Worm (Caenorhabditis elegans) whole organism, midembryonic: ENCODE measurements around the gene C29F3.7.
"Not testable (repeated sequence)": the region's sequence is repeated elsewhere in the genome, so short reads cannot be mapped to it uniquely, and the experiment has no call there.

Experiments
- T22C8.4 ChIP-seq: fragments of 200-800 bp; sonication (Bioruptor generic); IDR thresholded peaks from 2 replicates; pipeline ENCODE4 v1.3.6; 2022; ENCODE audit warnings: missing genetic modification characterization, missing compliant biosample characterization
- cog-1 ChIP-seq: sonication (generic microtip); optimal IDR thresholded peaks from 2 replicates; lab custom pipeline; 2016; ENCODE audit warnings: missing genetic modification characterization, missing compliant biosample characterization
- flt-1 ChIP-seq: fragments of 200-800 bp; sonication (Bioruptor generic); IDR thresholded peaks from 2 replicates; pipeline ENCODE4 v1.3.6; 2022; ENCODE audit warnings: missing genetic modification characterization, missing compliant biosample characterization
- klf-2 ChIP-seq: fragments of 200-800 bp; sonication (Bioruptor generic); conservative IDR thresholded peaks from 2 replicates; pipeline ENCODE4 v1.3.6; 2022; ENCODE audit warnings: missing genetic modification reagents, missing genetic modification characterization, missing compliant biosample characterization
- med-1 ChIP-seq: sonication (generic microtip); optimal IDR thresholded peaks from 2 replicates; lab custom pipeline; 2017; ENCODE audit warnings: missing genetic modification characterization, mild to moderate bottlenecking, missing compliant biosample characterization, antibody characterized with exemption, missing genetic modification reagents; ENCODE audit not compliant: insufficient read depth
- ref-1 ChIP-seq: fragments of 200-800 bp; sonication (Bioruptor generic); conservative IDR thresholded peaks from 2 replicates; pipeline ENCODE4 v1.3.6; 2022; ENCODE audit warnings: missing genetic modification reagents, missing genetic modification characterization, missing compliant biosample characterization
- tab-1 ChIP-seq: fragments of 200-800 bp; sonication (Bioruptor generic); IDR thresholded peaks from 2 replicates; pipeline ENCODE4 v1.3.6; 2022; ENCODE audit warnings: missing genetic modification characterization, missing compliant biosample characterization
- ztf-23 ChIP-seq: fragments of 200-800 bp; sonication (Bioruptor generic); IDR thresholded peaks from 2 replicates; pipeline ENCODE4 v1.3.6; 2022; ENCODE audit warnings: missing genetic modification reagents, missing genetic modification characterization, missing compliant biosample characterization
- ztf-29 ChIP-seq: fragments of 200-800 bp; sonication (Bioruptor generic); IDR thresholded peaks from 2 replicates; pipeline ENCODE4 v1.3.6; 2022; ENCODE audit warnings: missing genetic modification reagents, missing genetic modification characterization, missing compliant biosample characterization

DNA sequence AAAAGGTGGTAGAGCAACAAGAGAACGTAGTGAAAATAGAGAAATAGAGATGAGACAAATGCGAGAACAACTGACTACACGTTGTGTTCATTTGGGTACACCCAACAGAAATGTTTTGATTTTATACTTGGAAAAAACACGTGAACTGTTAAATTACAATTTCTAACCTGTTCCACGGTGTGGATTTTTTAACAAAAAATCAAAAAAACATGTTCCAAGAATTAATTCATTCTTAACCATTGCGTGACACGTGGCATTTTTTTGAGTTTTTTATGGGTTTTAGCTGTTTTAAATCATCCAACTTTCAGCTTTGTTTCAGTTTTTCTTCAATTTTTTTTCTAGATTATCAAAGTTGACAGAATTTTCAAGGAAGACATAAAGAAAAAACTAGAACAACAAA is 6.7 kb downstream of the C29F3.7 start, which contains the start of gene ech-1.1:
- TF ChIP-seq klf-2 (GFP tag; lab: Robert Waterston, UW); ztf-23 (GFP tag; lab: Robert Waterston, UW); flt-1 (GFP tag; lab: Robert Waterston, UW); ref-1 (GFP tag; lab: Robert Waterston, UW); tab-1 (GFP tag; lab: Robert Waterston, UW); ztf-29 (GFP tag; lab: Robert Waterston, UW); T22C8.4 (GFP tag; lab: Robert Waterston, UW); cog-1 (tag; lab: Kevin White, UChicago); med-1: not testable (repeated sequence)
